Fruit fly (Drosophila melanogaster): ENCODE results near the gene CG15803.

DNA sequence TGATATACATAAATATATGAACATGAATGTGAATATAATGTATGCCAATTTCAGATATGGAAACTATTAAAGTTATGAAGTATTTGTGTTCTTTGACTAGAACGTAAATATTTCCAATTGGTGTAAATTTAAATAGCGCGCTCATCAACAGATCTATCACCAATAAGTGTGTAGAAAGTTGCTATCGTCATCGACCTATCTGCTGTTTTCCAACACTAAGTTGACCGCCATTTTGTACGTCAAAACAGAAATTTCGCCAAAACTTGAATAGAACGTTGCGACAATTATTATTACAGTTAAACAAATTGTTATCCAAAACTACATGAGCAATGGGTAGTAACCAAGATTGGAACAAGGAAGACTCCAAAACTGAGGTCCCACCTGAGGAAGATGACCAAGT, 25.1 kb upstream of the CG15803 start, which contains the start of gene cona:
- no peak for TF ChIP-seq h (optimal IDR thresholded peaks at IDR 0.05)
- TF ChIP-seq Sin3A (optimal IDR thresholded peaks at IDR 0.05) = no peak
- TF ChIP-seq psq (optimal IDR thresholded peaks at IDR 0.05) = no peak
- TF ChIP-seq insv (optimal IDR thresholded peaks at IDR 0.05) = no peak

Measured in Kc167 (cell line).